Worm (Caenorhabditis elegans) whole organism, early embryonic: Measurements from ENCODE around the gene btb-8.

Source experiments
- B0310.2 ChIP-seq: sonication (generic microtip); optimal IDR thresholded peaks from 2 replicates; lab custom pipeline; 2016; ENCODE audit warnings: mild to moderate bottlenecking, missing genetic modification characterization, missing compliant biosample characterization
- ama-1 ChIP-seq: fragments of 150-350 bp; optimal IDR thresholded peaks from 2 replicates; lab custom pipeline; 2014
- hmbx-1 ChIP-seq: sonication (generic microtip); optimal IDR thresholded peaks from 2 replicates; lab custom pipeline; 2016; ENCODE audit warnings: mild to moderate bottlenecking, missing genetic modification characterization, missing compliant biosample characterization
- pes-1 ChIP-seq: fragments of 200-800 bp; sonication (Bioruptor generic); IDR thresholded peaks from 2 replicates; pipeline ENCODE4 v1.3.6; 2022; ENCODE audit warnings: missing genetic modification reagents, missing genetic modification characterization, missing compliant biosample characterization

DNA sequence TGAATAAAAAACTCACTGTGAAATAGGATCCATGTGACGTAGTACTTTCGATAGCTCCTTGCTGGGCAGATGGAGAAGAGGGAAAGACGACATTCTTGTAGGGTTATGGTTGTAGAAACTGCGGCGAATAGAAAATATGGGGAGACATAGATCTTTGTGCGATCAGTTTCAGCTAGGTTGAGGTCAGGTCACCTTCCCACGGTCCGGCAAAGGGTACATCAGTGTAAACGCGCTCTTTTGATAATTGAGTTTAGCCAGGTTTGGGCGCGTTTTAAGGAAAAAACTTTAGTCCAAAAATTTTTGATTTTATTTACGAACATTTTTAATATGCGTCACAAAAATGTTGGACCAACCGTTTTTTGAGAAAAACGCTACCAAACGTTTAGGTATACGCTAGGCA is 33.5 kb downstream of the btb-8 start, which contains the start of gene F36H5.17:
- TF ChIP-seq B0310.2 (tag; lab: Kevin White, UChicago) = no peak
- TF ChIP-seq ama-1 (lab: Kevin White, UChicago) = no peak
- TF ChIP-seq pes-1 = no peak
- no peak for TF ChIP-seq hmbx-1 (tag; lab: Kevin White, UChicago)
